Worm (Caenorhabditis elegans) whole organism, mixed stage, embryonic: ENCODE data around the gene gpr-1.

Experiments used
- M03D4.4 ChIP-seq: sonication (generic microtip); optimal IDR thresholded peaks from 2 replicates; lab custom pipeline; 2017; ENCODE audit warnings: mild to moderate bottlenecking, missing genetic modification characterization, missing compliant biosample characterization
- blmp-1 ChIP-seq: fragments of 150-350 bp; optimal IDR thresholded peaks from 2 replicates; lab custom pipeline; 2014; ENCODE audit warnings: missing biosample characterization, missing genetic modification characterization
- ceh-39 ChIP-seq: fragments of 150-350 bp; optimal IDR thresholded peaks from 2 replicates; lab custom pipeline; 2014; ENCODE audit warnings: missing biosample characterization, missing genetic modification characterization
- ceh-43 ChIP-seq: fragments of 200-800 bp; sonication (Bioruptor generic); optimal IDR thresholded peaks from 2 replicates; lab custom pipeline; 2018; ENCODE audit warnings: mild to moderate bottlenecking, missing genetic modification characterization, moderate library complexity, missing compliant biosample characterization
- ceh-83 ChIP-seq: fragments of 200-800 bp; sonication (Bioruptor generic); optimal IDR thresholded peaks from 2 replicates; lab custom pipeline; 2018; ENCODE audit warnings: mild to moderate bottlenecking, missing genetic modification characterization, missing compliant biosample characterization
- ces-1 ChIP-seq: fragments of 150-350 bp; optimal IDR thresholded peaks from 2 replicates; lab custom pipeline; 2014; ENCODE audit warnings: missing biosample characterization, missing genetic modification reagents, missing genetic modification characterization
- drap-1 ChIP-seq: fragments of 200-800 bp; sonication (Bioruptor generic); optimal IDR thresholded peaks from 3 replicates; lab custom pipeline; 2018; ENCODE audit warnings: mild to moderate bottlenecking, missing genetic modification characterization, missing compliant biosample characterization
- elt-1 ChIP-seq: sonication (generic microtip); optimal IDR thresholded peaks from 2 replicates; lab custom pipeline; 2017; ENCODE audit warnings: missing genetic modification characterization, mild to moderate bottlenecking, missing compliant biosample characterization, antibody characterized with exemption, moderate library complexity, borderline replicate concordance; ENCODE audit not compliant: insufficient read depth
- flh-1 ChIP-seq: fragments of 200-800 bp; sonication (Bioruptor generic); optimal IDR thresholded peaks from 2 replicates; lab custom pipeline; 2018; ENCODE audit warnings: mild to moderate bottlenecking, missing genetic modification characterization, moderate library complexity, missing compliant biosample characterization
- ham-2 ChIP-seq: fragments of 200-800 bp; sonication (Bioruptor generic); optimal IDR thresholded peaks from 2 replicates; lab custom pipeline; 2018; ENCODE audit warnings: mild to moderate bottlenecking, missing genetic modification characterization, missing compliant biosample characterization
- hlh-1 ChIP-seq: fragments of 150-350 bp; optimal IDR thresholded peaks from 2 replicates; lab custom pipeline; 2014; ENCODE audit warnings: missing biosample characterization, missing genetic modification reagents, missing genetic modification characterization
- lin-13 ChIP-seq: fragments of 150-350 bp; optimal IDR thresholded peaks from 2 replicates; lab custom pipeline; 2014; ENCODE audit warnings: missing biosample characterization, missing genetic modification characterization
- lin-32 ChIP-seq: fragments of 200-800 bp; sonication (Bioruptor generic); optimal IDR thresholded peaks from 2 replicates; lab custom pipeline; 2018; ENCODE audit warnings: mild to moderate bottlenecking, missing genetic modification characterization, missing compliant biosample characterization
- lsy-2 ChIP-seq: fragments of 150-350 bp; optimal IDR thresholded peaks from 2 replicates; lab custom pipeline; 2014; ENCODE audit warnings: missing biosample characterization, missing genetic modification characterization
- mep-1 ChIP-seq: fragments of 150-350 bp; optimal IDR thresholded peaks from 2 replicates; lab custom pipeline; 2017; ENCODE audit warnings: missing biosample characterization, missing genetic modification reagents, missing genetic modification characterization, inconsistent platforms
- mls-2 ChIP-seq: sonication (generic microtip); optimal IDR thresholded peaks from 2 replicates; lab custom pipeline; 2016; ENCODE audit warnings: mild to moderate bottlenecking, missing genetic modification characterization, moderate library complexity, missing compliant biosample characterization
- nhr-2 ChIP-seq: fragments of 150-350 bp; optimal IDR thresholded peaks from 2 replicates; lab custom pipeline; 2014; ENCODE audit warnings: missing biosample characterization, missing genetic modification characterization
- nhr-237 ChIP-seq: fragments of 150-350 bp; optimal IDR thresholded peaks from 2 replicates; lab custom pipeline; 2014; ENCODE audit warnings: missing biosample characterization, missing genetic modification characterization
- nhr-28 ChIP-seq: fragments of 150-350 bp; optimal IDR thresholded peaks from 2 replicates; lab custom pipeline; 2014; ENCODE audit warnings: missing biosample characterization, missing genetic modification characterization
- nhr-76 ChIP-seq: sonication (generic microtip); optimal IDR thresholded peaks from 2 replicates; lab custom pipeline; 2017; ENCODE audit warnings: missing biosample characterization, missing genetic modification characterization
- pha-4 ChIP-seq: fragments of 150-350 bp; optimal IDR thresholded peaks from 2 replicates; lab custom pipeline; 2018; ENCODE audit warnings: missing biosample characterization, missing genetic modification reagents, missing genetic modification characterization
- sem-2 ChIP-seq: fragments of 200-800 bp; sonication (Bioruptor generic); optimal IDR thresholded peaks from 2 replicates; lab custom pipeline; 2018; ENCODE audit warnings: mild to moderate bottlenecking, missing genetic modification characterization, missing compliant biosample characterization
- snpc-4 ChIP-seq: fragments of 150-350 bp; optimal IDR thresholded peaks from 2 replicates; lab custom pipeline; 2014; ENCODE audit warnings: missing biosample characterization, missing genetic modification characterization
- sptf-1 ChIP-seq: sonication (generic microtip); optimal IDR thresholded peaks from 2 replicates; lab custom pipeline; 2017; ENCODE audit warnings: mild to moderate bottlenecking, missing genetic modification characterization, moderate library complexity, missing compliant biosample characterization
- tbx-8 ChIP-seq: fragments of 200-800 bp; sonication (Bioruptor generic); optimal IDR thresholded peaks from 2 replicates; lab custom pipeline; 2018; ENCODE audit warnings: mild to moderate bottlenecking, missing genetic modification characterization, moderate library complexity, missing compliant biosample characterization
- unc-120 ChIP-seq: sonication (generic microtip); optimal IDR thresholded peaks from 2 replicates; lab custom pipeline; 2017; ENCODE audit warnings: missing genetic modification characterization, missing compliant biosample characterization; ENCODE audit not compliant: poor library complexity, severe bottlenecking
- unc-39 ChIP-seq: fragments of 150-350 bp; optimal IDR thresholded peaks from 2 replicates; lab custom pipeline; 2014; ENCODE audit warnings: missing biosample characterization, missing genetic modification characterization
- ztf-11 ChIP-seq: fragments of 150-350 bp; optimal IDR thresholded peaks from 2 replicates; lab custom pipeline; 2014; ENCODE audit warnings: missing biosample characterization, missing genetic modification characterization

Gene gpr-1

DNA sequence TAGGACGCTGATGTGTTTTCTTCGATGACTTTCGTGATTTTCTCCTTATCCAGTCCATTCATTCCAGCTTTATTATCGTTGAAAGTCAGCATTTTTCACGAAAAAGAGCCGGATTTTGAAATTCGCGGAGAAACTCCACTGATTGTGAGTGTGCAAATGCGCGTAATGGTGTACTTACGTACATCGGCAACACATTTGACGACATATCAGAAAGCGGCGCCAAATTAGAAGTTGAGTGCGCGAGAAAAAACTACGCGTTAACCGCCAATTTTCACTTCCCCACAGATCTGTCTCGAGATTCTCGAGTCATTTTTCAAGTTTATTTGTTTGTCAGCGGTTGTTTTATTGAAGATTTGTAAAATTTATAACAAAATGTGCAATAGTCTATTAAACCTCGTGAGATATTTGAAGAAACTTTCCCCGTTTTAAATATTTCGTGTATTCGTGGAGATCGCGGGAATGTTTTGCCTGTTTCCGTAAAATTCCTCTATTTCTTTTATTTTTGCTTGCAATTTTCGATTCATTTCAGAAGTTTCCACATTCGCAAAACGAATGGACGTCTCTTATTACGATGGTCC, at the start of gene gpr-1, which contains the start of gene polk-1:
gpr-1 (plus strand) TSS at position 528 of the 578 bp plus-strand sequence.
polk-1 (minus strand) TSS at position 186 of the 578 bp plus-strand sequence.
- no peak for TF ChIP-seq elt-1 (tag; lab: Kevin White, UChicago)
- no peak for TF ChIP-seq sptf-1
- TF ChIP-seq ham-2 (GFP tag; lab: Kevin White, UChicago), result no peak
- TF ChIP-seq ztf-11 (tag; lab: Kevin White, UChicago), result no peak
- TF ChIP-seq hlh-1 (tag; lab: Kevin White, UChicago), result no peak
- TF ChIP-seq blmp-1 (tag; lab: Kevin White, UChicago), result no peak
- no peak for TF ChIP-seq pha-4 (tag; lab: Kevin White, UChicago)
- no peak for TF ChIP-seq nhr-2
- TF ChIP-seq mls-2 (tag; lab: Kevin White, UChicago), result no peak
- TF ChIP-seq lin-13 (tag; lab: Kevin White, UChicago), result no peak
- no peak for TF ChIP-seq ceh-43 (GFP tag; lab: Kevin White, UChicago)
- peak; percentile 34 for TF ChIP-seq lsy-2 (tag; lab: Kevin White, UChicago)
- no peak for TF ChIP-seq flh-1
- TF ChIP-seq nhr-76 (tag; lab: Kevin White, UChicago), result no peak
- TF ChIP-seq ceh-83 (GFP tag; lab: Kevin White, UChicago), result no peak
- TF ChIP-seq mep-1 (tag; lab: Kevin White, UChicago), result peak; percentile 23
- TF ChIP-seq unc-120, result no peak
- TF ChIP-seq ces-1 (GFP tag; lab: Kevin White, UChicago), result peak; percentile 16
- TF ChIP-seq snpc-4 (tag; lab: Kevin White, UChicago), result no peak
- TF ChIP-seq drap-1 (GFP tag; lab: Kevin White, UChicago), result no peak
- TF ChIP-seq tbx-8, result no peak
- no peak for TF ChIP-seq lin-32 (GFP tag; lab: Kevin White, UChicago)
- TF ChIP-seq nhr-28 (tag; lab: Kevin White, UChicago), result no peak

DNA sequence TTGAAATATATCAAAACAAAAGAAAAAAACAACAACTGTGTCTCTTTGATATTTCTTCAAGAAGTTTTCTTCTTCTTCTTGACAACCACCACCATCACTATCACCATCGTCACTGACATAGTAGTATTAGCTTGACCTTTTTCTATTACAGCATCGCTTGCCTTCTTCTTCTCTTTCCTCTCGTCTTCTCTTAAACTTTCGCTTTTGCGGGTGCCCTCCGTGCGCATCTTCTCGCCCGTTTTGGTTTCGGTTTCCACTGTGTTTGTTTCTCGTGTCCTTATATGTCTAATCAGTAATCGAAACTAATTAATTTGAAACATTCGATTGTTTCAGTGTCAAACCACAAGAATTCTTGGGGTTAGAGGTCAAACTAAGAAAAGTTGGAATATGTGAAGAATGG, 49.4 kb upstream of the gpr-1 start:
- TF ChIP-seq ceh-39 (no peak), blmp-1 (tag; lab: Kevin White, UChicago) (peak; percentile 70)

DNA sequence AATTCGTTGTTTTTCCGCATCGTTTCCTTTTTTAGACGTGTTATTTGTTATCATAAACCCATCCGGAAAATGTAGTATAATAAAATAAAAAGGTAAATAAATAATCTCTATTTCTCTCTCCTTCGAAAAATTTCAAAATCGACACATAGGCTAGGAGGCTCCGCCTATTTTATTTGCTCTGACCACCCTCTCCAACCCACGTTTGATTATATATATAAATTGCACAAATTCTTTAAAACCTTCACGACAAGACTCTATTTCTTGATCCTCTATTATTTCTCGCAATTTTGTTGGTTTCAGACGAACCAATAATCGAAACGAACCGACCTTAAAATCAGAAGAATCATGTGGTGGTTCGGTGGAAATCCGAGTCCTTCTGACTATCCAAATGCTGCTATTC, 47.9 kb upstream of the gpr-1 start, which contains the start of gene doxa-1:
doxa-1 (plus strand) TSS at position 301 of the 400 bp plus-strand sequence.
- TF ChIP-seq mep-1 (tag; lab: Kevin White, UChicago), result no peak
- TF ChIP-seq ztf-11 (tag; lab: Kevin White, UChicago), result no peak
- no peak for TF ChIP-seq nhr-237 (tag; lab: Kevin White, UChicago)
- no peak for TF ChIP-seq unc-39
- TF ChIP-seq M03D4.4 (tag; lab: Kevin White, UChicago), result no peak
- no peak for TF ChIP-seq tbx-8

- TF ChIP-seq ces-1 (GFP tag; lab: Kevin White, UChicago), result peak; percentile 92
- no peak for TF ChIP-seq unc-39
Observed at ce11 chrIII:8588592-8589153, 40.1 kb upstream of the gpr-1 start, which contains the start of gene glr-1. Gene glr-1, minus strand, starts transcription at chrIII:8588642.

- no peak for TF ChIP-seq ceh-43 (GFP tag; lab: Kevin White, UChicago)
- TF ChIP-seq flh-1, result no peak
- TF ChIP-seq sem-2, result no peak
- TF ChIP-seq ztf-11 (tag; lab: Kevin White, UChicago), result no peak
- no peak for TF ChIP-seq hlh-1 (tag; lab: Kevin White, UChicago)
- TF ChIP-seq lsy-2 (tag; lab: Kevin White, UChicago), result no peak
- no peak for TF ChIP-seq nhr-2
- no peak for TF ChIP-seq M03D4.4 (tag; lab: Kevin White, UChicago)
- TF ChIP-seq ces-1 (GFP tag; lab: Kevin White, UChicago), result no peak
- no peak for TF ChIP-seq ham-2 (GFP tag; lab: Kevin White, UChicago)
- no peak for TF ChIP-seq unc-120
- no peak for TF ChIP-seq blmp-1 (tag; lab: Kevin White, UChicago)
- TF ChIP-seq nhr-76 (tag; lab: Kevin White, UChicago), result no peak
Observed at ce11 chrIII:8589195-8589594, 39.5 kb upstream of the gpr-1 start, which contains the start of gene fip-3. Gene fip-3, minus strand, starts transcription at chrIII:8589488.
